Fruit fly (Drosophila melanogaster) whole organism, prepupa: ENCODE measurements around the gene Acp63F.
A peak's percentile ranks its signal among the peaks of the same experiment; 100 is the strongest.

Experiments used
- Blimp-1 ChIP-seq: fragments of 200-800 bp; sonication (Bioruptor generic); optimal IDR thresholded peaks from 3 replicates; lab custom pipeline; 2017; ENCODE audit warnings: missing biosample characterization, missing genetic modification characterization, mild to moderate bottlenecking, moderate library complexity, missing genetic modification reagents
- CG11762 ChIP-seq: fragments of 200-800 bp; sonication (Bioruptor generic); optimal IDR thresholded peaks from 3 replicates; lab custom pipeline; 2016; ENCODE audit warnings: missing biosample characterization, missing genetic modification characterization; ENCODE audit not compliant: insufficient read depth
- CG15336 ChIP-seq: fragments of 200-800 bp; sonication (Bioruptor generic); IDR thresholded peaks from 2 replicates; pipeline ENCODE4 v1.3.6; 2022; ENCODE audit warnings: missing biosample characterization, missing genetic modification characterization
- CG1621 ChIP-seq: fragments of 200-800 bp; sonication (Bioruptor generic); optimal IDR thresholded peaks from 3 replicates; lab custom pipeline; 2018; ENCODE audit warnings: missing biosample characterization, mild to moderate bottlenecking, missing genetic modification characterization
- CG16779 ChIP-seq: fragments of 200-800 bp; sonication (Bioruptor generic); optimal IDR thresholded peaks from 3 replicates; lab custom pipeline; 2017; ENCODE audit warnings: missing biosample characterization, mild to moderate bottlenecking, missing genetic modification characterization
- CG3032 ChIP-seq: fragments of 200-800 bp; optimal IDR thresholded peaks from 2 replicates; lab custom pipeline; 2019; ENCODE audit warnings: missing biosample characterization, mild to moderate bottlenecking, missing genetic modification characterization, moderate library complexity
- CG32006 ChIP-seq: fragments of 200-800 bp; sonication (Bioruptor generic); optimal IDR thresholded peaks from 3 replicates; lab custom pipeline; 2017; ENCODE audit warnings: missing biosample characterization, mild to moderate bottlenecking, missing genetic modification characterization
- CG4318 ChIP-seq: fragments of 200-800 bp; sonication (Bioruptor generic); optimal IDR thresholded peaks from 3 replicates; lab custom pipeline; 2017; ENCODE audit warnings: missing biosample characterization, mild to moderate bottlenecking, missing genetic modification characterization
- CG6792 ChIP-seq: fragments of 200-800 bp; sonication (Bioruptor generic); optimal IDR thresholded peaks from 3 replicates; lab custom pipeline; 2016; ENCODE audit warnings: missing biosample characterization, missing genetic modification characterization
- CG6808 ChIP-seq: fragments of 200-800 bp; sonication (Bioruptor generic); optimal IDR thresholded peaks from 3 replicates; lab custom pipeline; 2017; ENCODE audit warnings: missing biosample characterization, missing genetic modification characterization, mild to moderate bottlenecking, moderate library complexity, missing genetic modification reagents
- CG6854 ChIP-seq: fragments of 200-800 bp; sonication (Bioruptor generic); optimal IDR thresholded peaks from 2 replicates; lab custom pipeline; 2017; ENCODE audit warnings: missing biosample characterization, mild to moderate bottlenecking, missing genetic modification characterization
- CG8319 ChIP-seq: fragments of 200-800 bp; sonication (Bioruptor generic); optimal IDR thresholded peaks from 3 replicates; lab custom pipeline; 2016; ENCODE audit warnings: missing biosample characterization, missing genetic modification characterization
- CG8632 ChIP-seq: fragments of 200-800 bp; sonication (Bioruptor generic); optimal IDR thresholded peaks from 3 replicates; lab custom pipeline; 2016; ENCODE audit warnings: missing biosample characterization, missing genetic modification characterization
- CG9139 ChIP-seq: fragments of 200-800 bp; sonication (Bioruptor generic); optimal IDR thresholded peaks from 3 replicates; lab custom pipeline; 2017; ENCODE audit warnings: missing biosample characterization, mild to moderate bottlenecking, missing genetic modification characterization
- Eip75B ChIP-seq: fragments of 200-800 bp; sonication (Bioruptor generic); optimal IDR thresholded peaks from 3 replicates; lab custom pipeline; 2016; ENCODE audit warnings: missing biosample characterization, missing genetic modification characterization
- Eip78C ChIP-seq: fragments of 200-800 bp; sonication (Bioruptor generic); peaks from one replicate; lab custom pipeline; 2016; ENCODE audit warnings: missing biosample characterization, missing genetic modification characterization
- Ets21C ChIP-seq: fragments of 200-800 bp; sonication (Bioruptor generic); optimal IDR thresholded peaks from 3 replicates; lab custom pipeline; 2016; ENCODE audit warnings: missing biosample characterization, missing genetic modification characterization
- Hr38 ChIP-seq: sonication (Bioruptor generic); optimal IDR thresholded peaks from 2 replicates; lab custom pipeline; 2016; ENCODE audit warnings: missing biosample characterization, missing genetic modification characterization
- Hr39 ChIP-seq: fragments of 200-800 bp; sonication (Bioruptor generic); optimal IDR thresholded peaks from 2 replicates; lab custom pipeline; 2016; ENCODE audit warnings: missing biosample characterization, missing genetic modification characterization
- Met ChIP-seq: fragments of 200-800 bp; sonication (Bioruptor generic); optimal IDR thresholded peaks from 3 replicates; lab custom pipeline; 2016; ENCODE audit warnings: missing biosample characterization, missing genetic modification characterization
- OdsH ChIP-seq: fragments of 200-800 bp; sonication (Bioruptor generic); optimal IDR thresholded peaks from 3 replicates; lab custom pipeline; 2016; ENCODE audit warnings: missing biosample characterization, missing genetic modification characterization
- Smox ChIP-seq: fragments of 200-800 bp; sonication (Bioruptor generic); optimal IDR thresholded peaks from 3 replicates; lab custom pipeline; 2016; ENCODE audit warnings: missing biosample characterization, missing genetic modification characterization
- Sox102F ChIP-seq: fragments of 200-800 bp; sonication (Bioruptor generic); optimal IDR thresholded peaks from 2 replicates; lab custom pipeline; 2016; ENCODE audit warnings: missing biosample characterization, mild to moderate bottlenecking, missing genetic modification characterization
- Sox15 ChIP-seq: fragments of 200-800 bp; sonication (Bioruptor generic); optimal IDR thresholded peaks from 3 replicates; lab custom pipeline; 2016; ENCODE audit warnings: missing biosample characterization, missing genetic modification characterization
- achi ChIP-seq: fragments of 200-800 bp; sonication (Bioruptor generic); optimal IDR thresholded peaks from 3 replicates; lab custom pipeline; 2016; ENCODE audit warnings: missing biosample characterization, missing genetic modification characterization
- acj6 ChIP-seq: fragments of 200-800 bp; sonication (Bioruptor generic); optimal IDR thresholded peaks from 3 replicates; lab custom pipeline; 2016; ENCODE audit warnings: missing biosample characterization, missing genetic modification characterization
- cyc ChIP-seq: fragments of 200-800 bp; sonication (Bioruptor generic); optimal IDR thresholded peaks from 3 replicates; lab custom pipeline; 2016; ENCODE audit warnings: missing biosample characterization, missing genetic modification characterization
- dac ChIP-seq: fragments of 200-800 bp; sonication (Bioruptor generic); optimal IDR thresholded peaks from 2 replicates; lab custom pipeline; 2017; ENCODE audit warnings: missing biosample characterization, mild to moderate bottlenecking, missing genetic modification characterization
- dsx ChIP-seq: fragments of 200-800 bp; optimal IDR thresholded peaks from 3 replicates; lab custom pipeline; 2019; ENCODE audit warnings: missing biosample characterization, mild to moderate bottlenecking, missing genetic modification characterization, moderate library complexity; ENCODE audit not compliant: poor library complexity, severe bottlenecking
- fd59A ChIP-seq: fragments of 200-800 bp; sonication (Bioruptor generic); optimal IDR thresholded peaks from 2 replicates; lab custom pipeline; 2017; ENCODE audit warnings: missing biosample characterization, mild to moderate bottlenecking, missing genetic modification characterization, missing genetic modification reagents
- fd85E ChIP-seq: fragments of 200-800 bp; sonication (Bioruptor generic); optimal IDR thresholded peaks from 3 replicates; lab custom pipeline; 2016; ENCODE audit warnings: missing biosample characterization, missing genetic modification characterization
- lz ChIP-seq: fragments of 200-800 bp; sonication (Bioruptor generic); optimal IDR thresholded peaks from 3 replicates; lab custom pipeline; 2016; ENCODE audit warnings: missing biosample characterization, missing genetic modification characterization
- pdm3 ChIP-seq: fragments of 200-800 bp; sonication (Bioruptor generic); optimal IDR thresholded peaks from 3 replicates; lab custom pipeline; 2016; ENCODE audit warnings: missing biosample characterization, missing genetic modification characterization
- salr ChIP-seq, 2 experiments: fragments of 200-800 bp; sonication (Bioruptor generic); optimal IDR thresholded peaks; 3 replicates each; lab custom pipeline; 2016 to 2018; ENCODE audit warnings: missing biosample characterization in 2 of 2, missing genetic modification characterization in 2 of 2, mild to moderate bottlenecking in 1 of 2
- spab ChIP-seq: fragments of 200-800 bp; sonication (Bioruptor generic); optimal IDR thresholded peaks from 2 replicates; lab custom pipeline; 2017; ENCODE audit warnings: missing biosample characterization, mild to moderate bottlenecking, missing genetic modification characterization, missing genetic modification reagents
- ss ChIP-seq, 2 experiments: fragments of 200-800 bp; sonication (Bioruptor generic); optimal IDR thresholded peaks; 2 replicates in 1 of 2; 3 replicates in 1 of 2; lab custom pipeline; 2017 to 2018; ENCODE audit warnings: mild to moderate bottlenecking in 2 of 2, missing biosample characterization in 2 of 2, missing genetic modification characterization in 2 of 2, moderate library complexity in 1 of 2
- vri ChIP-seq: fragments of 200-800 bp; sonication (Bioruptor generic); optimal IDR thresholded peaks from 3 replicates; lab custom pipeline; 2016; ENCODE audit warnings: missing biosample characterization, mild to moderate bottlenecking, missing genetic modification characterization

Gene Acp63F

DNA sequence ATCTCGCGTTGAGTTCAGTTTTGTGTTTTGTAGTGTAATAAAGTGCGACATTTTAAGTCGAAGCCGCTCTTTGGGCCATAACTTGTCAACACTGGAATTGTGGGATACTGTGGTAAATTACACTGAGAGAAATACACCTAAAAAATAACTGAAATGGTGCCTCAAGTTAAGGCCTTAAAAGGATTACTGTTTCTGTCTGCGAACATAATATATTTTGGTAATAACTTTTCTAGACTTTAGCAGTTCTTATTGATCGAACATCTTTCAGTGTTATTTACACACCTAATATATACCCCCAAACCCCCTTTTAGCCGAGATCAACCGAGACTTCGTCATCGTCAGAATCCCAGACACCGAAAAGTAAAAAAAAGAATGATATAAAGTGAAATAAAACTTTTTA, 35.7 kb upstream of the Acp63F start (continued):
- TF ChIP-seq CG32006 (GFP tag; lab: Kevin White, UChicago), result peak; percentile 32
- TF ChIP-seq CG6808 (GFP tag; lab: Kevin White, UChicago), result peak; percentile 7
- TF ChIP-seq CG6792 (GFP tag; lab: Kevin White, UChicago), result peak; percentile 47
- TF ChIP-seq CG4318 (GFP tag; lab: Kevin White, UChicago), result no peak
- TF ChIP-seq achi (GFP tag; lab: Kevin White, UChicago), result peak; percentile 31
- TF ChIP-seq ss (GFP tag; optimal IDR thresholded peaks at IDR 0.05; lab: Kevin White, UChicago), result peak in 1 of 2 experiments; percentile 41
- TF ChIP-seq fd85E (GFP tag; lab: Kevin White, UChicago), result no peak
- TF ChIP-seq acj6 (GFP tag; lab: Kevin White, UChicago), result peak; percentile 31
- TF ChIP-seq Ets21C (GFP tag; lab: Kevin White, UChicago), result peak; percentile 22
- no peak for TF ChIP-seq Hr38
- TF ChIP-seq Smox, result peak; percentile 1
- no peak for TF ChIP-seq CG9139 (GFP tag; lab: Kevin White, UChicago)

DNA sequence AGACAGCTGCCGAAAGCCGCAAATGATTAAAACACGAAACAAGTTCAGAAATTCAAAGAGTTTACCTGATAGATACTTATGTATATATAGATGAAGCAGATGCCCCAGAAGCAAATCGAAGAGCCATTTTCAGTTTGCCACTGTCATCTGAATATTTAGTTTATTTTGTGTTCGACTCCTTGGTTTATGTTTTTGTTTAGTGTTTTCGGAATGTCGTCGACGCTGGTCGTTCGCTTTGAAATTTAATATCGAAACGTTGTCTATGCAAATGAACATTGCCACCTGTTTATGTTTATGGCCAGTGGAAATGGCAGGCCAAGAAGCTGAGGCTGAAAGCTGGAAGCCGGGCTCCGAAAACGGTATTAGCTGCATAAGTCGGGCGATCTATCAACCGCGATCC, 34.9 kb upstream of the Acp63F start:
- TF ChIP-seq acj6 (GFP tag; lab: Kevin White, UChicago) (no peak), CG6792 (GFP tag; lab: Kevin White, UChicago) (no peak), salr (GFP tag; optimal IDR thresholded peaks at IDR 0.05; lab: Kevin White, UChicago) (no peak), vri (GFP tag; lab: Kevin White, UChicago) (no peak), CG15336 (GFP tag; lab: Robert Waterston, UW) (no peak), CG11762 (GFP tag; lab: Kevin White, UChicago) (no peak), Hr39 (no peak), pdm3 (GFP tag; lab: Kevin White, UChicago) (no peak), lz (no peak), Hr38 (no peak), cyc (GFP tag; lab: Kevin White, UChicago) (no peak), Eip75B (GFP tag; lab: Kevin White, UChicago) (no peak), dac (GFP tag; lab: Kevin White, UChicago) (no peak)

- TF ChIP-seq dsx (GFP tag; lab: Kevin White, UChicago), result no peak
- no peak for TF ChIP-seq spab (GFP tag; lab: Kevin White, UChicago)
- no peak for TF ChIP-seq CG16779 (tag; lab: Kevin White, UChicago)
- TF ChIP-seq CG11762 (GFP tag; lab: Kevin White, UChicago), result no peak
- no peak for TF ChIP-seq Sox102F
- TF ChIP-seq CG4318 (GFP tag; lab: Kevin White, UChicago), result no peak
- no peak for TF ChIP-seq Blimp-1 (GFP tag; lab: Kevin White, UChicago)
- TF ChIP-seq fd85E (GFP tag; lab: Kevin White, UChicago), result no peak
These were observed 34.3 kb upstream of the Acp63F start for dm6 chr3L:3850477-3850876.

DNA sequence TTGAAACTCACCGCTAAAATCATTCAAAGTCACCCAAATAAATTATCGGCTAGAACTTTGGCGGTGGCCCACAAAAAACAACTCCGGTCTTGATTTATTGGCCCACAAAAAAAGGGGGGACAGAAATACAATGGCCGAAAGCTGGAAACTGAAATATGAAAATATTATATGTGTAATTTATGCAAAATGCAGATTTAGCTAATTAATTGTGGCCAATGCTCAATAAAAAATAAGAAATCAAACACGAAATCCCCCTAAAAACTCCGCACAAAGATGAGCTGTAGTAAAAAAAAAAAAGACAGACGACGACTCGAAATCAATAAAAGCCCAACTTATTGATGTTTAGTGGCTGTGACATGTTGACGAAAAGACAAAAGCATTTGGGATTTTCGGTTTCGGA, 33.6 kb upstream of the Acp63F start:
- no peak for TF ChIP-seq CG6808 (GFP tag; lab: Kevin White, UChicago)
- no peak for TF ChIP-seq OdsH (GFP tag; lab: Kevin White, UChicago)
- no peak for TF ChIP-seq Met
- TF ChIP-seq fd59A (GFP tag; lab: Kevin White, UChicago), result no peak
- no peak for TF ChIP-seq Eip78C (GFP tag; lab: Kevin White, UChicago)
- TF ChIP-seq CG8319, result no peak
- no peak for TF ChIP-seq CG6854 (GFP tag; lab: Kevin White, UChicago)
- TF ChIP-seq CG1621 (tag; lab: Kevin White, UChicago), result no peak
- TF ChIP-seq CG3032 (tag; lab: Kevin White, UChicago), result no peak
- no peak for TF ChIP-seq spab (GFP tag; lab: Kevin White, UChicago)
- TF ChIP-seq Sox15 (GFP tag; lab: Kevin White, UChicago), result no peak
- no peak for TF ChIP-seq CG8632 (GFP tag; lab: Kevin White, UChicago)
